Worm (Caenorhabditis elegans) whole organism, mixed stage, embryonic: Measurements from ENCODE around the gene C15H9.4.
A peak's percentile ranks its signal among the peaks of the same experiment; 100 is the strongest.

Source experiments
- ces-1 ChIP-seq: fragments of 150-350 bp; optimal IDR thresholded peaks from 2 replicates; lab custom pipeline; 2014; ENCODE audit warnings: missing biosample characterization, missing genetic modification reagents, missing genetic modification characterization
- elt-1 ChIP-seq: sonication (generic microtip); optimal IDR thresholded peaks from 2 replicates; lab custom pipeline; 2017; ENCODE audit warnings: missing genetic modification characterization, mild to moderate bottlenecking, missing compliant biosample characterization, antibody characterized with exemption, moderate library complexity, borderline replicate concordance; ENCODE audit not compliant: insufficient read depth
- elt-3 ChIP-seq: fragments of 150-350 bp; optimal IDR thresholded peaks from 2 replicates; lab custom pipeline; 2014; ENCODE audit warnings: missing biosample characterization, missing genetic modification characterization
- ham-2 ChIP-seq: fragments of 200-800 bp; sonication (Bioruptor generic); optimal IDR thresholded peaks from 2 replicates; lab custom pipeline; 2018; ENCODE audit warnings: mild to moderate bottlenecking, missing genetic modification characterization, missing compliant biosample characterization
- lin-13 ChIP-seq: fragments of 150-350 bp; optimal IDR thresholded peaks from 2 replicates; lab custom pipeline; 2014; ENCODE audit warnings: missing biosample characterization, missing genetic modification characterization
- lsy-2 ChIP-seq: fragments of 150-350 bp; optimal IDR thresholded peaks from 2 replicates; lab custom pipeline; 2014; ENCODE audit warnings: missing biosample characterization, missing genetic modification characterization
- mab-5 ChIP-seq: fragments of 150-350 bp; optimal IDR thresholded peaks from 2 replicates; lab custom pipeline; 2014; ENCODE audit warnings: missing biosample characterization, missing genetic modification characterization
- nhr-237 ChIP-seq: fragments of 150-350 bp; optimal IDR thresholded peaks from 2 replicates; lab custom pipeline; 2014; ENCODE audit warnings: missing biosample characterization, missing genetic modification characterization
- nhr-76 ChIP-seq: sonication (generic microtip); optimal IDR thresholded peaks from 2 replicates; lab custom pipeline; 2017; ENCODE audit warnings: missing biosample characterization, missing genetic modification characterization
- pha-4 ChIP-seq: fragments of 150-350 bp; optimal IDR thresholded peaks from 2 replicates; lab custom pipeline; 2018; ENCODE audit warnings: missing biosample characterization, missing genetic modification reagents, missing genetic modification characterization
- snpc-4 ChIP-seq: fragments of 150-350 bp; optimal IDR thresholded peaks from 2 replicates; lab custom pipeline; 2014; ENCODE audit warnings: missing biosample characterization, missing genetic modification characterization
- unc-62 ChIP-seq: fragments of 150-350 bp; optimal IDR thresholded peaks from 2 replicates; lab custom pipeline; 2014; ENCODE audit warnings: missing biosample characterization, missing genetic modification reagents, missing genetic modification characterization

DNA sequence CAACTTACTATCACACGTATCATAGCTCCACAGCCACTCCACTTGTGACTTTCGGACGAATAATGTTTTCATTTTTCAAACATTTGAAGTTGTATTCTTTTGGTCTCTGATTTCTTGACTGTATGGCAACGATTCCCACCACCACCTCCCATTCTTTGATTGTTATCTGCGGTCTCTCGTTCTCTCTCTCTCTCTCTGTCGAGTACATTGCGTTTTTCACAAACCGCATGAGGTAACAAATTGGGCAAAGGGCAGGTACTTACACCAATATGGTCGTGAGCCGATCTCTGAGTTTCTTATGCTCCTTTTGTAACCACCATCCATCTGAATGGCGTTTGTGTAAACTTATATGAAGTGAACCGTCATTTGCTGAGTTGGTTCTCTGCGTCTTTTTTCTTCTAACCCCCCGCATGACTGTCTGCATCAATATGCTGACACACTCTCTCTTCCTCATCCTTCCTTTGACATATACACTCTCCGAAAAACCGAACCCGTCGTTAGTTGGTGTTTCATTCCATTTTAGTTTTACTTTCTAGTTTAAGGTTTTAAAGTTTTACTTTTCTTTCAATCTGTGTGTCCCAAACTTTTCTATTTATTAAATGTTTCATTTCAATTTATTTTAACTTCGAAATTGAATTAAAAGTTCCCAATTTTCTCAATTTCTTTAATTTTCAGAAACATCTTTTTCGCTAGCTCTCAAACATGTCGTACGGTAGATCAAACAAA lies 39.7 kb upstream of the C15H9.4 start, which contains the start of gene gln-1:
- TF ChIP-seq snpc-4 (tag; lab: Kevin White, UChicago), result no peak
- no peak for TF ChIP-seq pha-4 (tag; lab: Kevin White, UChicago)
- TF ChIP-seq mab-5, result no peak
- no peak for TF ChIP-seq nhr-76 (tag; lab: Kevin White, UChicago)
- peak; percentile 22 for TF ChIP-seq unc-62 (GFP tag; lab: Kevin White, UChicago)
- no peak for TF ChIP-seq elt-3 (tag; lab: Kevin White, UChicago)
- TF ChIP-seq lin-13, result no peak
- no peak for TF ChIP-seq nhr-237
- TF ChIP-seq ces-1, result no peak
- peak; percentile 7 for TF ChIP-seq ham-2
- TF ChIP-seq lsy-2, result no peak
- TF ChIP-seq elt-1 (tag; lab: Kevin White, UChicago), result peak; percentile 34
